Fruit fly (Drosophila melanogaster) whole organism, embryonic: ENCODE data around the gene TwdlX.

Experiments used
- CG11504 ChIP-seq: fragments of 200-800 bp; sonication (Bioruptor generic); optimal IDR thresholded peaks from 3 replicates; lab custom pipeline; 2019; ENCODE audit warnings: missing biosample characterization, mild to moderate bottlenecking, missing genetic modification characterization, moderate library complexity
- CG11723 ChIP-seq: fragments of 200-800 bp; sonication (Bioruptor generic); optimal IDR thresholded peaks from 2 replicates; lab custom pipeline; 2017; ENCODE audit warnings: missing biosample characterization, mild to moderate bottlenecking, missing genetic modification characterization
- CG12769 ChIP-seq: fragments of 200-800 bp; sonication (Bioruptor generic); optimal IDR thresholded peaks from 2 replicates; lab custom pipeline; 2019; ENCODE audit warnings: missing biosample characterization, mild to moderate bottlenecking, missing genetic modification characterization, moderate library complexity
- CG12942 ChIP-seq: fragments of 200-800 bp; sonication (Bioruptor generic); optimal IDR thresholded peaks from 3 replicates; lab custom pipeline; 2016; ENCODE audit warnings: missing biosample characterization, missing genetic modification characterization
- CG13775 ChIP-seq: fragments of 200-800 bp; sonication (Bioruptor generic); optimal IDR thresholded peaks from 3 replicates; lab custom pipeline; 2017; ENCODE audit warnings: missing biosample characterization, mild to moderate bottlenecking, missing genetic modification characterization
- CG15269 ChIP-seq: fragments of 200-800 bp; sonication (Bioruptor generic); optimal IDR thresholded peaks from 2 replicates; lab custom pipeline; 2018; ENCODE audit warnings: missing biosample characterization, mild to moderate bottlenecking, missing genetic modification characterization, moderate library complexity
- CG15601 ChIP-seq: fragments of 200-800 bp; sonication (Bioruptor generic); optimal IDR thresholded peaks from 3 replicates; lab custom pipeline; 2019; ENCODE audit warnings: missing biosample characterization, mild to moderate bottlenecking, missing genetic modification characterization, moderate library complexity
- CG1603 ChIP-seq: fragments of 200-800 bp; sonication (Bioruptor generic); optimal IDR thresholded peaks from 2 replicates; lab custom pipeline; 2019; ENCODE audit warnings: missing biosample characterization, mild to moderate bottlenecking, missing genetic modification characterization, moderate library complexity
- CG18262 ChIP-seq: fragments of 200-800 bp; optimal IDR thresholded peaks from 3 replicates; lab custom pipeline; 2019; ENCODE audit warnings: missing biosample characterization, mild to moderate bottlenecking, missing genetic modification characterization, moderate library complexity
- CG1832 ChIP-seq: fragments of 200-800 bp; sonication (Bioruptor generic); optimal IDR thresholded peaks from 2 replicates; lab custom pipeline; 2017; ENCODE audit warnings: missing biosample characterization, mild to moderate bottlenecking, missing genetic modification characterization, inconsistent platforms
- CG18476 ChIP-seq: fragments of 200-800 bp; sonication (Bioruptor generic); optimal IDR thresholded peaks from 2 replicates; lab custom pipeline; 2016; ENCODE audit warnings: missing biosample characterization, mild to moderate bottlenecking, missing genetic modification characterization
- CG2199 ChIP-seq: fragments of 200-800 bp; sonication (Bioruptor generic); IDR thresholded peaks from 3 replicates; pipeline ENCODE4 v1.3.6; 2022; ENCODE audit warnings: missing biosample characterization, missing genetic modification characterization
- CG33213 ChIP-seq: fragments of 200-800 bp; sonication (Bioruptor generic); optimal IDR thresholded peaks from 3 replicates; lab custom pipeline; 2016; ENCODE audit warnings: missing biosample characterization, missing genetic modification characterization
- CG4820 ChIP-seq: fragments of 200-800 bp; sonication (Bioruptor generic); optimal IDR thresholded peaks from 3 replicates; lab custom pipeline; 2016; ENCODE audit warnings: missing biosample characterization, missing genetic modification characterization
- CG4854 ChIP-seq: fragments of 200-800 bp; sonication (Bioruptor generic); optimal IDR thresholded peaks from 2 replicates; lab custom pipeline; 2016; ENCODE audit warnings: missing biosample characterization, missing genetic modification characterization, inconsistent platforms
- CG6254 ChIP-seq: fragments of 200-800 bp; sonication (Bioruptor generic); optimal IDR thresholded peaks from 3 replicates; lab custom pipeline; 2017; ENCODE audit warnings: mild to moderate bottlenecking, missing biosample characterization, missing genetic modification reagents, missing genetic modification characterization
- CG6683 ChIP-seq: fragments of 200-800 bp; sonication (Bioruptor generic); optimal IDR thresholded peaks from 2 replicates; lab custom pipeline; 2017; ENCODE audit warnings: missing biosample characterization, mild to moderate bottlenecking, missing genetic modification characterization, missing genetic modification reagents
- CG8388 ChIP-seq: fragments of 200-800 bp; sonication (Bioruptor generic); optimal IDR thresholded peaks from 2 replicates; lab custom pipeline; 2019; ENCODE audit warnings: missing biosample characterization, mild to moderate bottlenecking, missing genetic modification characterization, moderate library complexity
- CG9876 ChIP-seq: fragments of 200-800 bp; sonication (Bioruptor generic); optimal IDR thresholded peaks from 2 replicates; lab custom pipeline; 2016; ENCODE audit warnings: missing biosample characterization, missing genetic modification characterization
- Deaf1 ChIP-seq: fragments of 200-800 bp; optimal IDR thresholded peaks from 3 replicates; lab custom pipeline; 2019; ENCODE audit warnings: missing biosample characterization, mild to moderate bottlenecking, missing genetic modification characterization, moderate library complexity
- Dip3 ChIP-seq: fragments of 200-800 bp; sonication (Bioruptor generic); optimal IDR thresholded peaks from 3 replicates; lab custom pipeline; 2016; ENCODE audit warnings: missing biosample characterization, missing genetic modification characterization
- Doc3 ChIP-seq: fragments of 200-800 bp; sonication (Bioruptor generic); IDR thresholded peaks from 3 replicates; pipeline ENCODE4 v1.3.6; 2022; ENCODE audit warnings: missing biosample characterization, missing genetic modification characterization; ENCODE audit not compliant: partially characterized antibody
- Drgx ChIP-seq: fragments of 200-800 bp; sonication (Bioruptor generic); IDR thresholded peaks from 2 replicates; pipeline ENCODE4 v1.3.6; 2022; ENCODE audit warnings: missing biosample characterization, missing genetic modification characterization
- Hmr ChIP-seq: fragments of 200-800 bp; sonication (Bioruptor generic); optimal IDR thresholded peaks from 3 replicates; lab custom pipeline; 2017; ENCODE audit warnings: mild to moderate bottlenecking, missing biosample characterization, missing genetic modification reagents, missing genetic modification characterization
- Hr78 ChIP-seq, 2 experiments: fragments of 200-800 bp in 1 of 2; fragments of >200 bp in 1 of 2; sonication (Bioruptor generic) in 1 of 2; optimal IDR thresholded peaks; 2 replicates each; lab custom pipeline; 2017 to 2019; ENCODE audit warnings: missing biosample characterization in 2 of 2, missing genetic modification characterization in 2 of 2, mild to moderate bottlenecking in 1 of 2, moderate library complexity in 1 of 2
- Med ChIP-seq: fragments of 200-800 bp; sonication (Bioruptor generic); peaks from one replicate; lab custom pipeline; 2016; ENCODE audit warnings: missing biosample characterization, missing genetic modification characterization, mild to moderate bottlenecking, inconsistent platforms, moderate library complexity
- Rfx ChIP-seq: fragments of 200-800 bp; sonication (Bioruptor generic); IDR thresholded peaks from 2 replicates; pipeline ENCODE4 v1.3.6; 2022; ENCODE audit warnings: missing biosample characterization, missing genetic modification characterization
- Xrp1 ChIP-seq: fragments of 200-800 bp; sonication (Bioruptor generic); IDR thresholded peaks from 2 replicates; pipeline ENCODE4 v1.3.6; 2022; ENCODE audit warnings: missing biosample characterization, missing genetic modification characterization
- bbx ChIP-seq: fragments of 200-800 bp; sonication (Bioruptor generic); IDR thresholded peaks from 2 replicates; pipeline ENCODE4 v1.3.6; 2022; ENCODE audit warnings: missing biosample characterization, missing genetic modification characterization; ENCODE audit not compliant: partially characterized antibody
- br ChIP-seq: fragments of >200 bp; optimal IDR thresholded peaks from 2 replicates; lab custom pipeline; 2017
- cg ChIP-seq: fragments of 200-800 bp; sonication (Bioruptor generic); optimal IDR thresholded peaks from 3 replicates; lab custom pipeline; 2019; ENCODE audit warnings: missing biosample characterization, mild to moderate bottlenecking, missing genetic modification characterization, moderate library complexity
- cwo ChIP-seq: fragments of 200-800 bp; sonication (Bioruptor generic); optimal IDR thresholded peaks from 3 replicates; lab custom pipeline; 2017; ENCODE audit warnings: missing biosample characterization, missing genetic modification characterization, mild to moderate bottlenecking, moderate library complexity, missing genetic modification reagents
- da ChIP-seq: fragments of 200-800 bp; sonication (Bioruptor generic); optimal IDR thresholded peaks from 2 replicates; lab custom pipeline; 2016; ENCODE audit warnings: missing biosample characterization, missing genetic modification characterization
- ftz-f1 ChIP-seq: fragments of 200-800 bp; sonication (Bioruptor generic); optimal IDR thresholded peaks from 2 replicates; lab custom pipeline; 2016; ENCODE audit warnings: missing biosample characterization, missing genetic modification characterization
- grn ChIP-seq: fragments of 200-800 bp; sonication (Bioruptor generic); optimal IDR thresholded peaks from 3 replicates; lab custom pipeline; 2017; ENCODE audit warnings: missing biosample characterization, missing genetic modification characterization
- gro ChIP-seq: fragments of 200-800 bp; sonication (Bioruptor generic); optimal IDR thresholded peaks from 2 replicates; lab custom pipeline; 2016; ENCODE audit warnings: missing biosample characterization, missing genetic modification characterization
- hth ChIP-seq: fragments of >200 bp; optimal IDR thresholded peaks from 2 replicates; lab custom pipeline; 2017; ENCODE audit warnings: inconsistent platforms
- klu ChIP-seq: fragments of 200-800 bp; sonication (Bioruptor generic); IDR thresholded peaks from 2 replicates; pipeline ENCODE4 v1.3.6; 2022; ENCODE audit warnings: missing biosample characterization, missing genetic modification characterization
- org-1 ChIP-seq: fragments of 200-800 bp; sonication (Bioruptor generic); optimal IDR thresholded peaks from 2 replicates; lab custom pipeline; 2017; ENCODE audit warnings: missing biosample characterization, missing genetic modification characterization
- pan ChIP-seq, 4 experiments: fragments of >200 bp in 3 of 4; fragments of 200-800 bp in 1 of 4; sonication (Bioruptor generic) in 1 of 4; optimal IDR thresholded peaks in 3 of 4; IDR thresholded peaks in 1 of 4; 2 replicates each; pipeline versions ENCODE4 v1.3.6 to Lab custom; 2017 to 2022; ENCODE audit warnings: missing biosample characterization in 2 of 4, missing genetic modification characterization in 2 of 4, mixed read lengths in 1 of 4
- pfk ChIP-seq: fragments of 200-800 bp; sonication (Bioruptor generic); optimal IDR thresholded peaks from 2 replicates; lab custom pipeline; 2018; ENCODE audit warnings: missing biosample characterization, mild to moderate bottlenecking, missing genetic modification characterization, moderate library complexity
- pita ChIP-seq: fragments of 200-800 bp; sonication (Bioruptor generic); optimal IDR thresholded peaks from 2 replicates; lab custom pipeline; 2017; ENCODE audit warnings: missing biosample characterization, mild to moderate bottlenecking, missing genetic modification characterization
- row ChIP-seq: fragments of 200-800 bp; sonication (Bioruptor generic); IDR thresholded peaks from 3 replicates; pipeline ENCODE4 v1.3.6; 2022; ENCODE audit warnings: missing biosample characterization, missing genetic modification characterization
- sd ChIP-seq: fragments of 200-800 bp; sonication (Bioruptor generic); optimal IDR thresholded peaks from 3 replicates; lab custom pipeline; 2018; ENCODE audit warnings: missing biosample characterization, mild to moderate bottlenecking, missing genetic modification characterization, moderate library complexity
- sens ChIP-seq: fragments of 200-800 bp; sonication (Bioruptor generic); peaks from one replicate; lab custom pipeline; 2016; ENCODE audit warnings: missing biosample characterization, missing genetic modification characterization
- seq ChIP-seq: fragments of 200-800 bp; sonication (Bioruptor generic); IDR thresholded peaks from 2 replicates; pipeline ENCODE4 v1.3.6; 2022; ENCODE audit warnings: missing biosample characterization, missing genetic modification characterization
- stc ChIP-seq: fragments of 200-800 bp; sonication (Bioruptor generic); IDR thresholded peaks from 2 replicates; pipeline ENCODE4 v1.3.6; 2022; ENCODE audit warnings: missing biosample characterization, missing genetic modification characterization
- toy ChIP-seq: fragments of 200-800 bp; sonication (Bioruptor generic); IDR thresholded peaks from 2 replicates; pipeline ENCODE4 v1.3.6; 2022; ENCODE audit warnings: missing biosample characterization, missing genetic modification characterization
- twi ChIP-seq: fragments of 200-800 bp; optimal IDR thresholded peaks from 2 replicates; lab custom pipeline; 2019; ENCODE audit warnings: missing biosample characterization, mild to moderate bottlenecking, missing genetic modification characterization, moderate library complexity
- vvl ChIP-seq: fragments of 200-800 bp; sonication (Bioruptor generic); IDR thresholded peaks from 2 replicates; pipeline ENCODE4 v1.3.6; 2022; ENCODE audit warnings: missing biosample characterization, missing genetic modification characterization

TwdlX gene

DNA sequence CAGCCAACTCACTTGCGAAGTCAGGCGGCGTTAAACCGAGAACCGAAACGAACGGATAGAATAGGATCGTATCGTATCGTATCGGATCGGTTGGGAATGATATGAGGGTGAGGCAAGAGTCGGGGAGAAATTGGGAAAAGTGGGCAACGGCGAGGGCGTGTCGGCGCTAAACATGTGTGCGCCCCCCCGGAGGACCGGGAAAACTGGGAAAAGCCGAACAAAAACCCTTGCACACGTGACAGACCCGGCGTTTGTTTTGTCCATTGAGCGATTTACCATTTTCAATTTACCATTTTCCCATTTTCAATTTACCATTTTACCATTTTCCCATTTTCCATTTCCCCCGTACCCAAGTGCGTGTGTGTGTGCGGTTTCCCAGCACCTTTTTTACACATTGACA, 44.2 kb downstream of the TwdlX start (continued):
- TF ChIP-seq CG15601 (peak; percentile 23), bbx (GFP tag; lab: Robert Waterston, UW) (no peak), CG6254 (GFP tag; lab: Kevin White, UChicago) (no peak), stc (GFP tag; lab: Robert Waterston, UW) (no peak), cwo (GFP tag; lab: Kevin White, UChicago) (no peak), klu (GFP tag; lab: Robert Waterston, UW) (no peak), CG4854 (GFP tag; lab: Kevin White, UChicago) (no peak), CG15269 (tag; lab: Kevin White, UChicago) (no peak), pan (optimal IDR thresholded peaks at IDR 0.05; lab: Kevin White, UChicago) (no peak), pan (GFP tag; optimal IDR thresholded peaks at IDR 0.05 in 1 of 2, IDR thresholded peaks at IDR 0.05 in 1 of 2) (no peak), CG12942 (GFP tag; lab: Kevin White, UChicago) (no peak), Doc3 (GFP tag; lab: Robert Waterston, UW) (no peak), CG4820 (no peak), toy (GFP tag; lab: Robert Waterston, UW) (no peak), Dip3 (GFP tag; lab: Kevin White, UChicago) (no peak), CG9876 (no peak), hth (lab: Kevin White, UChicago) (no peak), sd (tag; lab: Kevin White, UChicago) (no peak), twi (tag; lab: Kevin White, UChicago) (peak; percentile 94), br (lab: Kevin White, UChicago) (no peak)

- TF ChIP-seq Rfx (GFP tag; lab: Robert Waterston, UW) (no peak), seq (GFP tag; lab: Robert Waterston, UW) (no peak), Drgx (peak; percentile 20; the same call in 1 of the 2 replicates), pfk (no peak), CG18262 (tag; lab: Kevin White, UChicago) (peak; percentile 3), Med (peak; percentile 72), CG8388 (GFP tag; lab: Kevin White, UChicago) (no peak), CG11723 (no peak), gro (GFP tag; lab: Kevin White, UChicago) (no peak), CG11504 (tag; lab: Kevin White, UChicago) (peak; percentile 9), CG18476 (GFP tag; lab: Kevin White, UChicago) (no peak), Xrp1 (GFP tag; lab: Robert Waterston, UW) (0 out of 2 replicates have a peak, but pooled peaks have one; percentile 7), row (GFP tag; lab: Robert Waterston, UW) (0 out of 3 replicates have a peak, but pooled peaks have one; percentile 19), org-1 (no peak), cg (GFP tag; lab: Kevin White, UChicago) (no peak), CG1603 (tag; lab: Kevin White, UChicago) (peak; percentile 27), sens (GFP tag; lab: Kevin White, UChicago) (peak; percentile 78), CG33213 (GFP tag; lab: Kevin White, UChicago) (no peak), Hr78 (GFP tag; optimal IDR thresholded peaks at IDR 0.05; lab: Kevin White, UChicago) (peak in 1 of 2 experiments; percentile 70)
- TF ChIP-seq, all 482 proteins: peak for 9
Measured at dm6 chrX:16778138-16778672, 47.3 kb downstream of the TwdlX start.

- TF ChIP-seq ftz-f1 (GFP tag; lab: Kevin White, UChicago), result peak; percentile 97
- peak; percentile 42 for TF ChIP-seq CG12769 (tag; lab: Kevin White, UChicago)
- no peak for TF ChIP-seq da (GFP tag; lab: Kevin White, UChicago)
- TF ChIP-seq Deaf1, result peak; percentile 4
- peak; percentile 16 for TF ChIP-seq Hmr
- peak; percentile 86 for TF ChIP-seq grn
- TF ChIP-seq CG1832 (GFP tag; lab: Kevin White, UChicago), result peak; percentile 79
- peak; percentile 37; the same call in 1 of the 3 replicates for TF ChIP-seq CG2199
- no peak for TF ChIP-seq CG6683 (GFP tag; lab: Kevin White, UChicago)
- TF ChIP-seq CG13775, result no peak
- TF ChIP-seq vvl (GFP tag; lab: Robert Waterston, UW), result 0 out of 2 replicates have a peak, but pooled peaks have one; percentile 18
- TF ChIP-seq pita (GFP tag; lab: Kevin White, UChicago), result no peak
Measured at dm6 chrX:16780244-16780643, 49.4 kb downstream of the TwdlX start.
